Worm (Caenorhabditis elegans) whole organism, young adult: ENCODE measurements around the gene rde-12.

ENCODE experiments used
- B0261.1 ChIP-seq: sonication (generic microtip); optimal IDR thresholded peaks from 2 replicates; lab custom pipeline; 2016; ENCODE audit warnings: mild to moderate bottlenecking, missing genetic modification characterization, moderate library complexity, missing compliant biosample characterization
- B0336.3 ChIP-seq: fragments of 200-800 bp; sonication (Bioruptor generic); IDR thresholded peaks from 2 replicates; pipeline ENCODE4 v1.3.6; 2022; ENCODE audit warnings: missing genetic modification characterization, missing compliant biosample characterization
- D2030.7 ChIP-seq: fragments of 200-800 bp; sonication (Bioruptor generic); IDR thresholded peaks from 2 replicates; pipeline ENCODE4 v1.3.6; 2022; ENCODE audit warnings: missing genetic modification reagents, missing genetic modification characterization, missing compliant biosample characterization
- F10E7.11 ChIP-seq: sonication (generic microtip); optimal IDR thresholded peaks from 2 replicates; lab custom pipeline; 2017; ENCODE audit warnings: mild to moderate bottlenecking, missing genetic modification characterization, moderate library complexity, missing compliant biosample characterization
- F22D6.2 ChIP-seq: sonication (generic microtip); optimal IDR thresholded peaks from 2 replicates; lab custom pipeline; 2016; ENCODE audit warnings: mild to moderate bottlenecking, missing genetic modification characterization, missing compliant biosample characterization
- F23B12.7 ChIP-seq: sonication (generic microtip); optimal IDR thresholded peaks from 2 replicates; lab custom pipeline; 2017; ENCODE audit warnings: missing genetic modification characterization, mild to moderate bottlenecking, missing compliant biosample characterization, antibody characterized with exemption, moderate library complexity; ENCODE audit not compliant: insufficient read depth
- F39B2.1 ChIP-seq: fragments of 200-800 bp; sonication (Bioruptor generic); IDR thresholded peaks from 2 replicates; pipeline ENCODE4 v1.3.6; 2022; ENCODE audit warnings: missing genetic modification reagents, missing genetic modification characterization, missing compliant biosample characterization
- K11D2.4 ChIP-seq: fragments of 200-800 bp; sonication (Bioruptor generic); IDR thresholded peaks from 2 replicates; pipeline ENCODE4 v1.3.6; 2022; ENCODE audit warnings: missing genetic modification reagents, missing genetic modification characterization, missing compliant biosample characterization
- T07F8.4 ChIP-seq: sonication (generic microtip); optimal IDR thresholded peaks from 2 replicates; lab custom pipeline; 2016; ENCODE audit warnings: mild to moderate bottlenecking, missing genetic modification characterization, moderate library complexity, missing compliant biosample characterization
- T26A5.8 ChIP-seq: sonication (generic microtip); optimal IDR thresholded peaks from 2 replicates; lab custom pipeline; 2016; ENCODE audit warnings: missing genetic modification characterization, missing compliant biosample characterization
- Y53G8AR.9 ChIP-seq: fragments of 200-800 bp; sonication (Bioruptor generic); conservative IDR thresholded peaks from 2 replicates; pipeline ENCODE4 v1.3.6; 2022; ENCODE audit warnings: missing genetic modification reagents, missing genetic modification characterization, missing compliant biosample characterization
- Y79H2A.3 ChIP-seq: fragments of 200-800 bp; sonication (Bioruptor generic); conservative IDR thresholded peaks from 2 replicates; pipeline ENCODE4 v1.3.6; 2022; ENCODE audit warnings: missing genetic modification reagents, missing genetic modification characterization, missing compliant biosample characterization
- ama-1 ChIP-seq, 3 experiments: fragments of 150-350 bp in 1 of 3; sonication (generic microtip) in 2 of 3; optimal IDR thresholded peaks; 2 replicates each; lab custom pipeline; 2014 to 2018; ENCODE audit warnings: missing biosample characterization in 2 of 3, missing genetic modification characterization in 2 of 3, missing genetic modification reagents in 2 of 3
- atf-7 ChIP-seq: sonication (generic microtip); optimal IDR thresholded peaks from 2 replicates; lab custom pipeline; 2017; ENCODE audit warnings: mild to moderate bottlenecking, missing genetic modification characterization, missing compliant biosample characterization
- attf-6 ChIP-seq: fragments of 200-800 bp; sonication (Bioruptor generic); IDR thresholded peaks from 2 replicates; pipeline ENCODE4 v1.3.6; 2022; ENCODE audit warnings: missing genetic modification reagents, missing genetic modification characterization, missing compliant biosample characterization
- bed-1 ChIP-seq: fragments of 200-800 bp; sonication (Bioruptor generic); IDR thresholded peaks from 2 replicates; pipeline ENCODE4 v1.3.6; 2022; ENCODE audit warnings: missing genetic modification reagents, missing genetic modification characterization, missing compliant biosample characterization
- ceh-100 ChIP-seq: fragments of 200-800 bp; sonication (Bioruptor generic); IDR thresholded peaks from 2 replicates; pipeline ENCODE4 v1.3.6; 2022; ENCODE audit warnings: missing genetic modification reagents, missing genetic modification characterization, missing compliant biosample characterization
- ceh-91 ChIP-seq: fragments of 200-800 bp; sonication (Bioruptor generic); IDR thresholded peaks from 2 replicates; pipeline ENCODE4 v1.3.6; 2022; ENCODE audit warnings: missing genetic modification reagents, missing genetic modification characterization, missing compliant biosample characterization
- chd-7 ChIP-seq: sonication (generic microtip); optimal IDR thresholded peaks from 2 replicates; lab custom pipeline; 2016; ENCODE audit warnings: mild to moderate bottlenecking, missing genetic modification characterization, moderate library complexity, missing compliant biosample characterization
- dpff-1 ChIP-seq: sonication (generic microtip); optimal IDR thresholded peaks from 2 replicates; lab custom pipeline; 2017; ENCODE audit warnings: mild to moderate bottlenecking, missing genetic modification characterization, missing compliant biosample characterization
- egl-18 ChIP-seq: fragments of 200-800 bp; sonication (Bioruptor generic); IDR thresholded peaks from 2 replicates; pipeline ENCODE4 v1.3.6; 2022; ENCODE audit warnings: missing genetic modification reagents, missing genetic modification characterization, missing compliant biosample characterization
- ekl-4 ChIP-seq: fragments of 200-800 bp; sonication (Bioruptor generic); IDR thresholded peaks from 2 replicates; pipeline ENCODE4 v1.3.6; 2022; ENCODE audit warnings: missing genetic modification reagents, missing genetic modification characterization, missing compliant biosample characterization
- fkh-3 ChIP-seq: sonication (generic microtip); optimal IDR thresholded peaks from 2 replicates; lab custom pipeline; 2016; ENCODE audit warnings: mild to moderate bottlenecking, missing genetic modification characterization, missing compliant biosample characterization
- gei-17 ChIP-seq: fragments of 200-800 bp; sonication (Bioruptor generic); optimal IDR thresholded peaks from 2 replicates; lab custom pipeline; 2018; ENCODE audit warnings: mild to moderate bottlenecking, missing genetic modification characterization, missing compliant biosample characterization
- hlh-26 ChIP-seq: fragments of 200-800 bp; sonication (Bioruptor generic); conservative IDR thresholded peaks from 2 replicates; pipeline ENCODE4 v1.3.6; 2022; ENCODE audit warnings: missing genetic modification reagents, missing genetic modification characterization, missing compliant biosample characterization
- hmg-1.2 ChIP-seq: fragments of 200-800 bp; sonication (Bioruptor generic); IDR thresholded peaks from 2 replicates; pipeline ENCODE4 v1.3.6; 2022; ENCODE audit warnings: missing genetic modification reagents, missing genetic modification characterization, missing compliant biosample characterization
- hrde-1 ChIP-seq: sonication (generic microtip); optimal IDR thresholded peaks from 2 replicates; lab custom pipeline; 2016; ENCODE audit warnings: missing genetic modification characterization, mild to moderate bottlenecking, missing compliant biosample characterization, moderate library complexity, missing genotype, missing genetic modification reagents, borderline replicate concordance
- hsf-1 ChIP-seq: fragments of 200-800 bp; sonication (Bioruptor generic); IDR thresholded peaks from 2 replicates; pipeline ENCODE4 v1.3.6; 2022; ENCODE audit warnings: missing genetic modification reagents, missing genetic modification characterization, missing compliant biosample characterization
- lin-26 ChIP-seq: fragments of 200-800 bp; sonication (Bioruptor generic); IDR thresholded peaks from 2 replicates; pipeline ENCODE4 v1.3.6; 2022; ENCODE audit warnings: missing genetic modification reagents, missing genetic modification characterization, missing compliant biosample characterization
- lin-54 ChIP-seq: fragments of 200-800 bp; sonication (Bioruptor generic); optimal IDR thresholded peaks from 2 replicates; lab custom pipeline; 2018; ENCODE audit warnings: mild to moderate bottlenecking, missing genetic modification characterization, missing compliant biosample characterization
- lsl-1 ChIP-seq: fragments of 200-800 bp; sonication (Bioruptor generic); optimal IDR thresholded peaks from 2 replicates; lab custom pipeline; 2018; ENCODE audit warnings: mild to moderate bottlenecking, missing genetic modification characterization, moderate library complexity, missing compliant biosample characterization
- lsy-27 ChIP-seq: sonication (generic microtip); optimal IDR thresholded peaks from 2 replicates; lab custom pipeline; 2017; ENCODE audit warnings: missing genetic modification characterization, mild to moderate bottlenecking, missing compliant biosample characterization, antibody characterized with exemption, missing genotype, borderline replicate concordance; ENCODE audit not compliant: insufficient read depth
- mes-4 ChIP-seq: sonication (generic microtip); optimal IDR thresholded peaks from 2 replicates; lab custom pipeline; 2016; ENCODE audit warnings: missing genotype, missing genetic modification characterization, missing compliant biosample characterization
- mxl-1 ChIP-seq: sonication (generic microtip); optimal IDR thresholded peaks from 2 replicates; lab custom pipeline; 2016; ENCODE audit warnings: missing genetic modification characterization, missing compliant biosample characterization
- rec-8 ChIP-seq, 2 experiments: sonication (generic microtip); optimal IDR thresholded peaks; 2 replicates each; lab custom pipeline; 2016; ENCODE audit warnings: mild to moderate bottlenecking in 2 of 2, missing genetic modification characterization in 2 of 2, missing genetic modification reagents in 2 of 2, missing genotype in 2 of 2, missing biosample characterization in 1 of 2, missing compliant biosample characterization in 1 of 2, moderate library complexity in 1 of 2
- rpc-1 ChIP-seq, 2 experiments: fragments of 150-350 bp in 1 of 2; sonication (generic microtip) in 1 of 2; optimal IDR thresholded peaks; 2 replicates each; lab custom pipeline; 2014 to 2018; ENCODE audit warnings: missing biosample characterization in 1 of 2, missing genetic modification characterization in 1 of 2, missing genetic modification reagents in 1 of 2, missing genotype in 1 of 2
- sea-2 ChIP-seq: fragments of 200-800 bp; sonication (Bioruptor generic); IDR thresholded peaks from 2 replicates; pipeline ENCODE4 v1.3.6; 2022; ENCODE audit warnings: missing genetic modification characterization, missing compliant biosample characterization
- snpc-1.1 ChIP-seq: sonication (generic microtip); optimal IDR thresholded peaks from 2 replicates; lab custom pipeline; 2017; ENCODE audit warnings: missing genetic modification characterization, mild to moderate bottlenecking, missing compliant biosample characterization, antibody characterized with exemption, moderate library complexity, missing genotype, missing genetic modification reagents; ENCODE audit not compliant: insufficient read depth
- snpc-1.3 ChIP-seq: sonication (generic microtip); optimal IDR thresholded peaks from 2 replicates; lab custom pipeline; 2017; ENCODE audit warnings: missing genetic modification characterization, mild to moderate bottlenecking, missing compliant biosample characterization, antibody characterized with exemption, moderate library complexity, missing genotype, missing genetic modification reagents; ENCODE audit not compliant: insufficient read depth
- tbp1 ChIP-seq: fragments of 200-800 bp; sonication (Bioruptor generic); optimal IDR thresholded peaks from 2 replicates; lab custom pipeline; 2018; ENCODE audit warnings: mild to moderate bottlenecking, missing genetic modification characterization, missing compliant biosample characterization
- tbx-9 ChIP-seq: sonication (generic microtip); optimal IDR thresholded peaks from 2 replicates; lab custom pipeline; 2016; ENCODE audit warnings: borderline replicate concordance, missing genetic modification characterization, inconsistent platforms, missing compliant biosample characterization
- unc-130 ChIP-seq: sonication (generic microtip); optimal IDR thresholded peaks from 2 replicates; lab custom pipeline; 2016; ENCODE audit warnings: missing genetic modification reagents, missing genetic modification characterization, missing compliant biosample characterization
- unc-62 ChIP-seq: fragments of 150-350 bp; optimal IDR thresholded peaks from 2 replicates; lab custom pipeline; 2014; ENCODE audit warnings: missing biosample characterization, missing genetic modification reagents, missing genetic modification characterization
- xnd-1 ChIP-seq: sonication (generic microtip); optimal IDR thresholded peaks from 2 replicates; lab custom pipeline; 2016; ENCODE audit warnings: missing genotype, missing genetic modification reagents, missing genetic modification characterization, missing compliant biosample characterization
- ztf-22 ChIP-seq: fragments of 200-800 bp; sonication (Bioruptor generic); optimal IDR thresholded peaks from 2 replicates; lab custom pipeline; 2018; ENCODE audit warnings: mild to moderate bottlenecking, missing genetic modification characterization, moderate library complexity, missing compliant biosample characterization
- ztf-28 ChIP-seq: fragments of 200-800 bp; sonication (Bioruptor generic); IDR thresholded peaks from 2 replicates; pipeline ENCODE4 v1.3.6; 2022; ENCODE audit warnings: missing genetic modification reagents, missing genetic modification characterization, missing compliant biosample characterization
- ztf-3 ChIP-seq: fragments of 200-800 bp; sonication (Bioruptor generic); optimal IDR thresholded peaks from 2 replicates; lab custom pipeline; 2018; ENCODE audit warnings: mild to moderate bottlenecking, missing genetic modification characterization, missing compliant biosample characterization

Gene rde-12

ce11 chrV:13669170-13669569 is 4.0 kb downstream of the rde-12 start (continued):
- 0 out of 2 replicates have a peak, but pooled peaks have one; percentile 42 for TF ChIP-seq Y79H2A.3 (GFP tag; lab: Robert Waterston, UW)
- peak; percentile 76 for TF ChIP-seq lin-26 (GFP tag; lab: Robert Waterston, UW)
- TF ChIP-seq F22D6.2 (tag; lab: Kevin White, UChicago), result no peak
- peak; percentile 12; the same call in 1 of the 2 replicates for TF ChIP-seq B0336.3 (GFP tag; lab: Robert Waterston, UW)
- TF ChIP-seq lin-54 (GFP tag; lab: Kevin White, UChicago), result peak; percentile 50
- peak; percentile 87 for TF ChIP-seq hrde-1 (tag; lab: Kevin White, UChicago)
- peak; percentile 4 for TF ChIP-seq mes-4 (tag; lab: Kevin White, UChicago)
- TF ChIP-seq ztf-3, result no peak
- TF ChIP-seq bed-1 (GFP tag; lab: Robert Waterston, UW), result no peak
- TF ChIP-seq rec-8 (tag; optimal IDR thresholded peaks at IDR 0.05; lab: Kevin White, UChicago), result no peak
- peak; percentile 77 for TF ChIP-seq ekl-4
- TF ChIP-seq atf-7 (tag; lab: Kevin White, UChicago), result no peak
- TF ChIP-seq T26A5.8 (tag; lab: Kevin White, UChicago), result peak; percentile 4
- peak; percentile 68 for TF ChIP-seq F10E7.11
- TF ChIP-seq snpc-1.3 (tag; lab: Kevin White, UChicago), result peak; percentile 10
- TF ChIP-seq D2030.7 (GFP tag; lab: Robert Waterston, UW), result no peak
- TF ChIP-seq sea-2 (GFP tag; lab: Robert Waterston, UW), result no peak
- no peak for TF ChIP-seq F23B12.7 (tag; lab: Kevin White, UChicago)
- TF ChIP-seq K11D2.4 (GFP tag; lab: Robert Waterston, UW), result no peak
- no peak for TF ChIP-seq gei-17 (GFP tag; lab: Kevin White, UChicago)
- TF ChIP-seq attf-6 (GFP tag; lab: Robert Waterston, UW), result peak; percentile 25; the same call in 1 of the 2 replicates
- no peak for TF ChIP-seq T07F8.4 (tag; lab: Kevin White, UChicago)
- TF ChIP-seq xnd-1, result peak; percentile 23
- TF ChIP-seq B0261.1 (tag; lab: Kevin White, UChicago), result no peak
- TF ChIP-seq chd-7 (tag; lab: Kevin White, UChicago), result peak; percentile 28
- TF ChIP-seq unc-62 (GFP tag; lab: Kevin White, UChicago), result no peak
- TF ChIP-seq F39B2.1 (GFP tag; lab: Robert Waterston, UW), result no peak
- TF ChIP-seq lsy-27 (tag; lab: Kevin White, UChicago), result no peak
- TF ChIP-seq mxl-1 (tag; lab: Kevin White, UChicago), result no peak
- peak; percentile 27 for TF ChIP-seq snpc-1.1 (tag; lab: Kevin White, UChicago)
- no peak for TF ChIP-seq ztf-22 (GFP tag; lab: Kevin White, UChicago)
- 0 out of 2 replicates have a peak, but pooled peaks have one; percentile 24 for TF ChIP-seq hmg-1.2 (GFP tag; lab: Robert Waterston, UW)
- no peak for TF ChIP-seq hlh-26 (GFP tag; lab: Robert Waterston, UW)
- TF ChIP-seq tbp1 (GFP tag; lab: Kevin White, UChicago), result peak; percentile 45
- TF ChIP-seq unc-130 (GFP tag; lab: Kevin White, UChicago), result peak; percentile 7
- no peak for TF ChIP-seq ama-1 (optimal IDR thresholded peaks at IDR 0.05; lab: Kevin White, UChicago)
- TF ChIP-seq ama-1 (GFP tag; optimal IDR thresholded peaks at IDR 0.05; lab: Kevin White, UChicago), result no peak
- TF ChIP-seq fkh-3 (tag; lab: Kevin White, UChicago), result no peak
- TF ChIP-seq ztf-28 (GFP tag; lab: Robert Waterston, UW), result no peak
- TF ChIP-seq ceh-100 (GFP tag; lab: Robert Waterston, UW), result peak; percentile 59; the same call in 1 of the 2 replicates
- no peak for TF ChIP-seq tbx-9 (tag; lab: Kevin White, UChicago)
- TF ChIP-seq egl-18 (GFP tag; lab: Robert Waterston, UW), result no peak
- peak; percentile 19 for TF ChIP-seq lsl-1 (GFP tag; lab: Kevin White, UChicago)
- no peak for TF ChIP-seq rpc-1 (optimal IDR thresholded peaks at IDR 0.05; lab: Kevin White, UChicago)
- TF ChIP-seq rpc-1 (tag; optimal IDR thresholded peaks at IDR 0.05; lab: Kevin White, UChicago), result no peak
- TF ChIP-seq Y53G8AR.9, result peak; percentile 75; the same call in 1 of the 2 replicates
- TF ChIP-seq hsf-1 (GFP tag; lab: Robert Waterston, UW), result peak; percentile 78
- no peak for TF ChIP-seq dpff-1 (tag; lab: Kevin White, UChicago)
- no peak for TF ChIP-seq ceh-91 (GFP tag; lab: Robert Waterston, UW)
